Worm (Caenorhabditis elegans) whole organism, early embryonic: ENCODE results near the gene rha-1.

Source experiments
- ama-1 ChIP-seq: fragments of 150-350 bp; optimal IDR thresholded peaks from 2 replicates; lab custom pipeline; 2014
- tbx-11 ChIP-seq: fragments of 200-800 bp; sonication (Bioruptor generic); IDR thresholded peaks from 2 replicates; pipeline ENCODE4 v1.3.6; 2022; ENCODE audit warnings: missing genetic modification characterization, missing compliant biosample characterization

ce11 chrII:8922140-8922539, 38.7 kb upstream of the rha-1 start, which contains the start of gene B0457.6:
- TF ChIP-seq ama-1 (lab: Kevin White, UChicago) (no peak), tbx-11 (no peak)
